Fruit fly (Drosophila melanogaster) whole organism, embryonic: ENCODE data around the gene cype.

ENCODE experiments used
- Atf6 ChIP-seq: fragments of 200-800 bp; sonication (Bioruptor generic); IDR thresholded peaks from 2 replicates; pipeline ENCODE4 v1.3.6; 2022; ENCODE audit warnings: missing biosample characterization, missing genetic modification characterization
- CG1024 ChIP-seq: fragments of 200-800 bp; sonication (Bioruptor generic); IDR thresholded peaks from 2 replicates; pipeline ENCODE4 v1.3.6; 2022; ENCODE audit warnings: missing biosample characterization, missing genetic modification characterization
- CG10366 ChIP-seq: fragments of 200-800 bp; sonication (Bioruptor generic); IDR thresholded peaks from 2 replicates; pipeline ENCODE4 v1.3.6; 2022; ENCODE audit warnings: missing biosample characterization, missing genetic modification characterization
- CG10959 ChIP-seq: fragments of 200-800 bp; sonication (Bioruptor generic); IDR thresholded peaks from 2 replicates; pipeline ENCODE4 v1.3.6; 2022; ENCODE audit warnings: missing biosample characterization, missing genetic modification characterization
- CG1529 ChIP-seq: fragments of 200-800 bp; sonication (Bioruptor generic); optimal IDR thresholded peaks from 3 replicates; lab custom pipeline; 2018; ENCODE audit warnings: missing biosample characterization, missing genetic modification characterization
- CG17361 ChIP-seq: fragments of 200-800 bp; sonication (Bioruptor generic); IDR thresholded peaks from 3 replicates; pipeline ENCODE4 v1.3.6; 2022; ENCODE audit warnings: missing biosample characterization, missing genetic modification characterization
- CG1832 ChIP-seq: fragments of 200-800 bp; sonication (Bioruptor generic); optimal IDR thresholded peaks from 2 replicates; lab custom pipeline; 2017; ENCODE audit warnings: missing biosample characterization, mild to moderate bottlenecking, missing genetic modification characterization, inconsistent platforms
- CG18599 ChIP-seq: fragments of 200-800 bp; sonication (Bioruptor generic); optimal IDR thresholded peaks from 3 replicates; lab custom pipeline; 2017; ENCODE audit warnings: missing biosample characterization, missing genetic modification characterization, mild to moderate bottlenecking, moderate library complexity, missing genetic modification reagents
- CG2120 ChIP-seq: fragments of 200-800 bp; sonication (Bioruptor generic); optimal IDR thresholded peaks from 3 replicates; lab custom pipeline; 2016; ENCODE audit warnings: missing biosample characterization, missing genetic modification characterization
- CG2202 ChIP-seq: fragments of 200-800 bp; sonication (Bioruptor generic); optimal IDR thresholded peaks from 2 replicates; lab custom pipeline; 2018; ENCODE audit warnings: missing biosample characterization, mild to moderate bottlenecking, missing genetic modification characterization
- CG2678 ChIP-seq: fragments of 200-800 bp; sonication (Bioruptor generic); optimal IDR thresholded peaks from 3 replicates; lab custom pipeline; 2019; ENCODE audit warnings: missing biosample characterization, mild to moderate bottlenecking, missing genetic modification characterization, moderate library complexity
- CG2889 ChIP-seq: fragments of 200-800 bp; sonication (Bioruptor generic); IDR thresholded peaks from 3 replicates; pipeline ENCODE4 v1.3.6; 2022; ENCODE audit warnings: missing biosample characterization, missing genetic modification characterization
- CG3407 ChIP-seq: fragments of 200-800 bp; sonication (Bioruptor generic); optimal IDR thresholded peaks from 2 replicates; lab custom pipeline; 2018; ENCODE audit warnings: missing biosample characterization, mild to moderate bottlenecking, missing genetic modification characterization
- CG3726 ChIP-seq: fragments of 200-800 bp; sonication (Bioruptor generic); IDR thresholded peaks from 3 replicates; pipeline ENCODE4, ENCODE4 v1.3.6; 2022; ENCODE audit warnings: missing biosample characterization, missing genetic modification characterization
- CG3995 ChIP-seq: fragments of 200-800 bp; sonication (Bioruptor generic); optimal IDR thresholded peaks from 3 replicates; lab custom pipeline; 2016; ENCODE audit warnings: missing biosample characterization, missing genetic modification characterization
- CG43689 ChIP-seq: fragments of 200-800 bp; sonication (Bioruptor generic); IDR thresholded peaks from 2 replicates; pipeline ENCODE4 v1.3.6; 2022; ENCODE audit warnings: missing biosample characterization, missing genetic modification characterization
- CG4707 ChIP-seq: fragments of 200-800 bp; sonication (Bioruptor generic); optimal IDR thresholded peaks from 2 replicates; lab custom pipeline; 2018; ENCODE audit warnings: missing biosample characterization, mild to moderate bottlenecking, missing genetic modification characterization, moderate library complexity
- CG6272 ChIP-seq: fragments of 200-800 bp; sonication (Bioruptor generic); IDR thresholded peaks from 2 replicates; pipeline ENCODE4 v1.3.6; 2022; ENCODE audit warnings: missing biosample characterization, missing genetic modification characterization
- CG7357 ChIP-seq: fragments of 200-800 bp; sonication (Bioruptor generic); IDR thresholded peaks from 3 replicates; pipeline ENCODE4 v1.3.6; 2022; ENCODE audit warnings: missing biosample characterization, missing genetic modification characterization
- CG7928 ChIP-seq: fragments of 200-800 bp; sonication (Bioruptor generic); optimal IDR thresholded peaks from 2 replicates; lab custom pipeline; 2017; ENCODE audit warnings: missing biosample characterization, mild to moderate bottlenecking, missing genetic modification characterization
- CG9932 ChIP-seq: fragments of 200-800 bp; sonication (Bioruptor generic); IDR thresholded peaks from 2 replicates; pipeline ENCODE4 v1.3.6; 2022; ENCODE audit warnings: missing biosample characterization, missing genetic modification characterization
- CTCF ChIP-seq: fragments of 200-800 bp; sonication (Bioruptor generic); optimal IDR thresholded peaks from 2 replicates; lab custom pipeline; 2017; ENCODE audit warnings: missing biosample characterization, mild to moderate bottlenecking, missing genetic modification characterization, moderate library complexity
- CoRest ChIP-seq: fragments of 200-800 bp; sonication (Bioruptor generic); optimal IDR thresholded peaks from 3 replicates; lab custom pipeline; 2018; ENCODE audit warnings: missing biosample characterization, mild to moderate bottlenecking, missing genetic modification characterization, moderate library complexity
- Deaf1 ChIP-seq: fragments of 200-800 bp; optimal IDR thresholded peaks from 3 replicates; lab custom pipeline; 2019; ENCODE audit warnings: missing biosample characterization, mild to moderate bottlenecking, missing genetic modification characterization, moderate library complexity
- ERR ChIP-seq: fragments of 200-800 bp; sonication (Bioruptor generic); optimal IDR thresholded peaks from 2 replicates; lab custom pipeline; 2016; ENCODE audit warnings: missing biosample characterization, missing genetic modification characterization
- Eip74EF ChIP-seq, 2 experiments: fragments of 200-800 bp in 1 of 2; fragments of >200 bp in 1 of 2; sonication (Bioruptor generic) in 1 of 2; optimal IDR thresholded peaks; 2 replicates each; lab custom pipeline; 2017 to 2019; ENCODE audit warnings: missing biosample characterization in 2 of 2, missing genetic modification characterization in 2 of 2, mild to moderate bottlenecking in 1 of 2, moderate library complexity in 1 of 2
- HLH3B ChIP-seq: fragments of 200-800 bp; sonication (Bioruptor generic); IDR thresholded peaks from 2 replicates; pipeline ENCODE4 v1.3.6; 2022; ENCODE audit warnings: missing biosample characterization, missing genetic modification characterization
- HLH54F ChIP-seq: fragments of 200-800 bp; sonication (Bioruptor generic); optimal IDR thresholded peaks from 3 replicates; lab custom pipeline; 2016; ENCODE audit warnings: missing biosample characterization, missing genetic modification characterization
- Med ChIP-seq: fragments of 200-800 bp; sonication (Bioruptor generic); peaks from one replicate; lab custom pipeline; 2016; ENCODE audit warnings: missing biosample characterization, missing genetic modification characterization, mild to moderate bottlenecking, inconsistent platforms, moderate library complexity
- NFAT ChIP-seq: fragments of 200-800 bp; sonication (Bioruptor generic); IDR thresholded peaks from 2 replicates; pipeline ENCODE4 v1.3.6; 2022; ENCODE audit warnings: missing biosample characterization, missing genetic modification characterization
- Nf-YB ChIP-seq: fragments of 200-800 bp; sonication (Bioruptor generic); optimal IDR thresholded peaks from 3 replicates; lab custom pipeline; 2019; ENCODE audit warnings: missing biosample characterization, mild to moderate bottlenecking, missing genetic modification characterization, moderate library complexity
- Pdp1 ChIP-seq, 2 experiments: fragments of 200-800 bp; sonication (Bioruptor generic); optimal IDR thresholded peaks; 3 replicates each; lab custom pipeline; 2016; ENCODE audit warnings: missing biosample characterization in 2 of 2, missing genetic modification characterization in 2 of 2, mild to moderate bottlenecking in 1 of 2, moderate library complexity in 1 of 2
- Ptx1 ChIP-seq: fragments of 200-800 bp; sonication (Bioruptor generic); IDR thresholded peaks from 2 replicates; pipeline ENCODE4 v1.3.6; 2022; ENCODE audit warnings: missing biosample characterization, missing genetic modification characterization
- Spps ChIP-seq: fragments of 200-800 bp; sonication (Bioruptor generic); optimal IDR thresholded peaks from 2 replicates; lab custom pipeline; 2018; ENCODE audit warnings: missing biosample characterization, mild to moderate bottlenecking, missing genetic modification characterization
- aop ChIP-seq: fragments of 200-800 bp; sonication (Bioruptor generic); IDR thresholded peaks from 2 replicates; pipeline ENCODE4 v1.3.6; 2022; ENCODE audit warnings: missing biosample characterization, missing genetic modification characterization
- bbx ChIP-seq: fragments of 200-800 bp; sonication (Bioruptor generic); IDR thresholded peaks from 2 replicates; pipeline ENCODE4 v1.3.6; 2022; ENCODE audit warnings: missing biosample characterization, missing genetic modification characterization; ENCODE audit not compliant: partially characterized antibody
- bigmax ChIP-seq: fragments of 200-800 bp; sonication (Bioruptor generic); optimal IDR thresholded peaks from 2 replicates; lab custom pipeline; 2018; ENCODE audit warnings: missing biosample characterization, mild to moderate bottlenecking, missing genetic modification characterization
- chinmo ChIP-seq: fragments of 200-800 bp; sonication (Bioruptor generic); IDR thresholded peaks from 4 replicates; pipeline ENCODE4 v1.3.6; 2022; ENCODE audit warnings: missing biosample characterization, missing genetic modification characterization; ENCODE audit not compliant: partially characterized antibody
- crp ChIP-seq, 2 experiments: fragments of 200-800 bp; sonication (Bioruptor generic); optimal IDR thresholded peaks; 2 replicates in 1 of 2; 3 replicates in 1 of 2; lab custom pipeline; 2017; ENCODE audit warnings: missing biosample characterization in 2 of 2, missing genetic modification characterization in 2 of 2, mild to moderate bottlenecking in 1 of 2, moderate library complexity in 1 of 2
- cwo ChIP-seq: fragments of 200-800 bp; sonication (Bioruptor generic); optimal IDR thresholded peaks from 3 replicates; lab custom pipeline; 2017; ENCODE audit warnings: missing biosample characterization, missing genetic modification characterization, mild to moderate bottlenecking, moderate library complexity, missing genetic modification reagents
- danr ChIP-seq: fragments of 200-800 bp; sonication (Bioruptor generic); IDR thresholded peaks from 2 replicates; pipeline ENCODE4 v1.3.6; 2022; ENCODE audit warnings: missing biosample characterization, missing genetic modification characterization
- dm ChIP-seq: fragments of 200-800 bp; sonication (Bioruptor generic); optimal IDR thresholded peaks from 3 replicates; lab custom pipeline; 2016; ENCODE audit warnings: missing biosample characterization, missing genetic modification characterization
- ewg ChIP-seq: fragments of 200-800 bp; sonication (Bioruptor generic); optimal IDR thresholded peaks from 3 replicates; lab custom pipeline; 2017; ENCODE audit warnings: mild to moderate bottlenecking, missing biosample characterization, missing genetic modification reagents, missing genetic modification characterization
- mam ChIP-seq: fragments of 200-800 bp; sonication (Bioruptor generic); optimal IDR thresholded peaks from 3 replicates; lab custom pipeline; 2016; ENCODE audit warnings: missing biosample characterization, missing genetic modification characterization
- mirr ChIP-seq: fragments of 200-800 bp; sonication (Bioruptor generic); optimal IDR thresholded peaks from 3 replicates; lab custom pipeline; 2018; ENCODE audit warnings: missing biosample characterization, mild to moderate bottlenecking, missing genetic modification characterization
- nom ChIP-seq: fragments of 200-800 bp; sonication (Bioruptor generic); optimal IDR thresholded peaks from 2 replicates; lab custom pipeline; 2017; ENCODE audit warnings: missing biosample characterization, missing genetic modification characterization, mild to moderate bottlenecking, moderate library complexity, missing genetic modification reagents
- otp ChIP-seq: fragments of 200-800 bp; sonication (Bioruptor generic); IDR thresholded peaks from 3 replicates; pipeline ENCODE4, ENCODE4 v1.3.6; 2022; ENCODE audit warnings: missing biosample characterization, missing genetic modification characterization
- tna ChIP-seq: fragments of 200-800 bp; sonication (Bioruptor generic); IDR thresholded peaks from 2 replicates; pipeline ENCODE4 v1.3.6; 2022; ENCODE audit warnings: missing biosample characterization, missing genetic modification characterization; ENCODE audit not compliant: partially characterized antibody
- trem ChIP-seq: fragments of 200-800 bp; optimal IDR thresholded peaks from 3 replicates; lab custom pipeline; 2019; ENCODE audit warnings: missing biosample characterization, mild to moderate bottlenecking, missing genetic modification characterization, moderate library complexity
- unc-4 ChIP-seq: fragments of 200-800 bp; sonication (Bioruptor generic); IDR thresholded peaks from 2 replicates; pipeline ENCODE4 v1.3.6; 2022; ENCODE audit warnings: missing biosample characterization, missing genetic modification characterization; ENCODE audit not compliant: partially characterized antibody

cype gene

DNA sequence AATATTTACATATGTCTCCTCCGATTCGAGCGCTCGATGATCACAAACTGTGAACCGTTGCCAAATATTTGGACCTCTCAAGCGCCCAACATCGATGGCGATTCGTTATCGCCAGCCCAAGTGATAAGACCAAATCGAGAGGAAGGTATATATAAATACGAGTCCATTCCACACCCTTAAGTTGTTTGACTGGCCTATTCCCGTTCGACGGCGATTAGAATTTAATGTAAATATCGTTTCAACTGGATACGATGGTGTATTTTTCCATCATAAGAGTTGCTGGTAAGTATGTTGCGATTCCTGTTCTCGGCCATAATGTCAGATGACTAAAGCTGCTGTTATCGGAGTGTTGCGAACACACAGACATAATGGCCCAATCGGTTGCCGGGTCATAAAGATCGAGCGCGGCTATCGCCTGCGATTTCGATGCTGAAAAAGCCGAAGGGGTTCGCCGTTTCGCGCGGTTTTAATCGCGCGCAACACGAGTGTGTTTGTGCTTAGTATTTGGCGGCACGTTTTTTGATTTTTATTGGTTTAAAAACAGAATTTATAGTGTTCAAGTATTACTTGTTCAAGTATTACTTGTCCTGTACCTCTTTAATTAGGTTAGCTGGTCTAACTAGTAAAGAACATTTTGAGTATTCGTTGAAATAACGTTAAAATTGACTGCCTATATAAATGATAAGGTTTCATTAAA is 11.1 kb downstream of the cype start, which contains the start of gene fusl (continued):
- TF ChIP-seq HLH3B (no peak), crp (GFP tag; optimal IDR thresholded peaks at IDR 0.05; lab: Kevin White, UChicago) (no peak), CG17361 (no peak), CG1832 (GFP tag; lab: Kevin White, UChicago) (no peak), danr (GFP tag; lab: Robert Waterston, UW) (no peak), CG2889 (GFP tag; lab: Robert Waterston, UW) (no peak), CG43689 (GFP tag; lab: Robert Waterston, UW) (no peak), aop (no peak), mam (GFP tag; lab: Kevin White, UChicago) (no peak), bbx (GFP tag; lab: Robert Waterston, UW) (no peak), CG7928 (GFP tag; lab: Kevin White, UChicago) (no peak), Nf-YB (no peak), CG2202 (tag; lab: Kevin White, UChicago) (peak; percentile 28), trem (no peak), CG10366 (no peak), ewg (GFP tag; lab: Kevin White, UChicago) (no peak), CG1529 (no peak), Eip74EF (GFP tag; optimal IDR thresholded peaks at IDR 0.05; lab: Kevin White, UChicago) (peak in 1 of 2 experiments; percentile 7), chinmo (GFP tag; lab: Robert Waterston, UW) (no peak), CG1024 (GFP tag; lab: Robert Waterston, UW) (0 out of 2 replicates have a peak, but pooled peaks have one; percentile 25), ERR (no peak), Deaf1 (tag; lab: Kevin White, UChicago) (peak; percentile 89), CG2120 (GFP tag; lab: Kevin White, UChicago) (no peak), otp (GFP tag; lab: Robert Waterston, UW) (no peak), dm (no peak), CG6272 (no peak), nom (no peak), Ptx1 (GFP tag; lab: Robert Waterston, UW) (no peak), bigmax (GFP tag; lab: Kevin White, UChicago) (no peak), tna (GFP tag; lab: Robert Waterston, UW) (no peak), HLH54F (no peak), NFAT (GFP tag; lab: Robert Waterston, UW) (peak; percentile 13; the same call in 1 of the 2 replicates), CG3407 (GFP tag; lab: Kevin White, UChicago) (peak; percentile 41), cwo (GFP tag; lab: Kevin White, UChicago) (peak; percentile 68), unc-4 (GFP tag; lab: Robert Waterston, UW) (no peak), CG10959 (GFP tag; lab: Robert Waterston, UW) (no peak), CG4707 (GFP tag; lab: Kevin White, UChicago) (peak; percentile 21), CG9932 (GFP tag; lab: Robert Waterston, UW) (no peak), CG3726 (GFP tag; lab: Robert Waterston, UW) (no peak), CoRest (tag; lab: Kevin White, UChicago) (no peak), Pdp1 (GFP tag; optimal IDR thresholded peaks at IDR 0.05; lab: Kevin White, UChicago) (peak in 1 of 2 experiments; percentile 30), CG3995 (peak; percentile 56), CG2678 (peak; percentile 20), Med (GFP tag; lab: Kevin White, UChicago) (peak; percentile 3), Atf6 (no peak), CTCF (GFP tag; lab: Kevin White, UChicago) (no peak), Spps (tag; lab: Kevin White, UChicago) (no peak), CG18599 (GFP tag; lab: Kevin White, UChicago) (peak; percentile 7), CG7357 (GFP tag; lab: Robert Waterston, UW) (no peak), mirr (GFP tag; lab: Kevin White, UChicago) (no peak)
